Worm (Caenorhabditis elegans): ENCODE measurements around the gene nhr-115.

DNA sequence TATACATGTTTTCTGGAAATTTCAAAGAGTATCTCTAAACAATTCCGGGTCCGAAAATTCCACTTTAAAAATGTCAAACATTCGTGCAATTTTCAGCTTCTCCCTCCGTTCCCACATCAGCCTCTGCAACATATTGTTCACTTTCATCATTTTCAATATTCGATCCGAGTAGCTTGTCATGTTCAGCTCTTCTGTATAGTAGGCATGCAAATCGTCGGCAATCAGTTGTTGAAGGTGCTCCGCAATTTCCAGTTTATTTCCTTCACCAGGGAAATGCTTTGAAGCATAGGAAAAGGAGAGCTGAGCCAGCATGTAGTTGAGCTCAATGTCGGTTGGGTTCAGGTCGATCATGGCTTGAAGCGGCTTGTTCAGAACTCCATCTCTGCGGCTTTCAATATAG is 27.4 kb upstream of the nhr-115 start:
- TF ChIP-seq F13C5.2 (tag; optimal IDR thresholded peaks at IDR 0.05): no peak
- TF ChIP-seq ama-1 (optimal IDR thresholded peaks at IDR 0.05): no peak
- no peak for TF ChIP-seq ceh-36 (tag; optimal IDR thresholded peaks at IDR 0.05)
- TF ChIP-seq aly-1 (tag; optimal IDR thresholded peaks at IDR 0.05): no peak
- no peak for TF ChIP-seq pes-1 (GFP tag; IDR thresholded peaks at IDR 0.05)
- no peak for TF ChIP-seq hmbx-1 (tag; optimal IDR thresholded peaks at IDR 0.05)
- TF ChIP-seq hnd-1 (tag; optimal IDR thresholded peaks at IDR 0.05): no peak
- TF ChIP-seq ceh-13 (GFP tag; optimal IDR thresholded peaks at IDR 0.05): no peak
- no peak for TF ChIP-seq tra-4 (tag; optimal IDR thresholded peaks at IDR 0.05)
- no peak for TF ChIP-seq ets-7 (tag; optimal IDR thresholded peaks at IDR 0.05)
- TF ChIP-seq tbx-37 (GFP tag; conservative IDR thresholded peaks at IDR 0.05): no peak
- no peak for TF ChIP-seq B0310.2 (tag; optimal IDR thresholded peaks at IDR 0.05)
- no peak for TF ChIP-seq hmg-4 (GFP tag; optimal IDR thresholded peaks at IDR 0.05)
